Fruit fly (Drosophila melanogaster): ENCODE measurements around the gene Atg16.

Gene Atg16

dm6 chr3R:29876232-29876631 is 41.3 kb upstream of the Atg16 start:
- no peak for TF ChIP-seq br (GFP tag; optimal IDR thresholded peaks at IDR 0.05)
- TF ChIP-seq woc (GFP tag; optimal IDR thresholded peaks at IDR 0.05), result no peak
- no peak for TF ChIP-seq foxo (GFP tag; optimal IDR thresholded peaks at IDR 0.05)
- peak; percentile 60 to 78 for TF ChIP-seq dl (GFP tag; optimal IDR thresholded peaks at IDR 0.05; ENCODE audit: insufficient read depth in 1 of 2, partially characterized antibody in 2 of 2)
- peak; percentile 84 for TF ChIP-seq Dif (GFP tag; optimal IDR thresholded peaks at IDR 0.05; ENCODE audit: partially characterized antibody)

DNA sequence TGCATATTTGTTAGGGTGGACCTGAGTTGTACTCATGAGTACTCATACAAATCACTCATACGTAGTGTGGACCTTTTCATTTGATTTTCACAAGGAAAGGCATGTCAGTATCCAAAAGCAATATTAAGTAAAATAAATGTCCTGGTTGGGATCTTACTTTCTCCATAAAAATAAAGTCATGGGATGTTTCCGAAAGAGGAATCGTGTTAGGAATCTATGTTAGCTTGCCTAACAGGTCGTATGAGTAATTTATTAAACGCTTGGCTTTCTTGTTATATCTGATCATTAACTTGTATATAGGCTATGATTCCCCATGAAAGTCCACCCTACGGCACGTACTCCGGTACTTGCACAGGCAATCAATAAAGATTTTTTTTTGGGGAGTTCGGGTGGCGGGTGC is 40.9 kb upstream of the Atg16 start:
- peak; percentile 53 for TF ChIP-seq ey (GFP tag; optimal IDR thresholded peaks at IDR 0.05)
- TF ChIP-seq OdsH (GFP tag; optimal IDR thresholded peaks at IDR 0.05), result peak; percentile 12
- TF ChIP-seq Hnf4 (GFP tag; optimal IDR thresholded peaks at IDR 0.05), result peak; percentile 39
- peak; percentile 42 for TF ChIP-seq HLH106 (tag; optimal IDR thresholded peaks at IDR 0.05)
- peak; percentile 54 for TF ChIP-seq br (GFP tag; optimal IDR thresholded peaks at IDR 0.05)
- TF ChIP-seq rgr (GFP tag; optimal IDR thresholded peaks at IDR 0.05), result peak; percentile 38
- TF ChIP-seq Rel (GFP tag; optimal IDR thresholded peaks at IDR 0.05), result no peak
- TF ChIP-seq Rel (tag; optimal IDR thresholded peaks at IDR 0.05), result no peak
- no peak for TF ChIP-seq Abd-B (GFP tag; optimal IDR thresholded peaks at IDR 0.05)
- TF ChIP-seq woc (GFP tag; optimal IDR thresholded peaks at IDR 0.05), result no peak
- TF ChIP-seq dsf (GFP tag; optimal IDR thresholded peaks at IDR 0.05; ENCODE audit: borderline replicate concordance), result no peak
- peak in 1 of 2 experiments; percentile 65 for TF ChIP-seq foxo (GFP tag; optimal IDR thresholded peaks at IDR 0.05)
- TF ChIP-seq Sp1 (GFP tag; optimal IDR thresholded peaks at IDR 0.05), result peak; percentile 42
- TF ChIP-seq Mio (GFP tag; optimal IDR thresholded peaks at IDR 0.05), result no peak
- TF ChIP-seq usp (GFP tag; optimal IDR thresholded peaks at IDR 0.05), result no peak
- TF ChIP-seq GATAd (GFP tag; optimal IDR thresholded peaks at IDR 0.05), result no peak
- TF ChIP-seq h (GFP tag; optimal IDR thresholded peaks at IDR 0.05), result peak; percentile 44
- no peak for TF ChIP-seq pan (optimal IDR thresholded peaks at IDR 0.05)
- peak; percentile 57 for TF ChIP-seq fru (GFP tag; optimal IDR thresholded peaks at IDR 0.05)

- TF ChIP-seq OdsH (GFP tag; optimal IDR thresholded peaks at IDR 0.05) (no peak), N (GFP tag; optimal IDR thresholded peaks at IDR 0.05) (no peak), jim (GFP tag; optimal IDR thresholded peaks at IDR 0.05) (no peak), rgr (GFP tag; optimal IDR thresholded peaks at IDR 0.05) (no peak)
Measured at dm6 chr3R:29869350-29869688, 34.4 kb upstream of the Atg16 start, which contains the start of gene CG34133. Gene CG34133 (plus strand): TSS chr3R:29869365.

DNA sequence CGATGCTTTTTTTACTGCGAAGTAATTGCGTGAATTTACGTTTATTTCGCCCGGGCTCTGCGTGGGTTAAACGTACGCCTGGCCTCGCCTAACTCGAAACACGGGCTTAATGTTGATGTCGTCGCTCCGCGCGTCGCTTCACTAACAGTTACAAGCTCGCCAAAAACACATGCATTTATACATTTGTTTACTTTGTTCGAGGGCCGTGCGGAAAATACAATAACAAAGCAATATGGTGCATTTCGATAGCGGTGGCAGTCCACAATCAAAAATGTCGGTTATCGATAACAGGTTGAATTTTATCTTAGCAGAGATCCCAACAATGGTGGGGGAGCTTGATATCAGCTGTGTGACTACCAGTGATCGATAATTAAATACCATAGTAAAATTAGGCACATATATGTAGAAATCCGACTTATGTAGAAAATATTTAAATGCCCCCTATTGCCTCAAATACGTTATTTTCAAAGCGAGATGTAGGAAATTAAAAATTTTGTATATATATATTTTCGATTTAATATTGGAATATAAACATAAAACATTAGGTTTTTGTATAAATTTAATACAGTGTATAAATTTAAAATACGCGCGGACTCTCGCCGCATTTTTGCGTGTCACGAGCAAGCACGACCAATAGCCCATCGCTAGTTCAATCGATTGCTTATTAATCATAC is 33.9 kb upstream of the Atg16 start, which contains the start of gene Zip99C:
Zip99C (minus strand) TSS at position 220 of the 674 bp plus-strand sequence.
- peak; percentile 6 for TF ChIP-seq Dif (GFP tag; optimal IDR thresholded peaks at IDR 0.05; ENCODE audit: partially characterized antibody)
- TF ChIP-seq Hnf4 (GFP tag; optimal IDR thresholded peaks at IDR 0.05), result peak; percentile 51
- no peak for TF ChIP-seq br (GFP tag; optimal IDR thresholded peaks at IDR 0.05)
- TF ChIP-seq usp (GFP tag; optimal IDR thresholded peaks at IDR 0.05), result no peak
- peak; percentile 41 for TF ChIP-seq HLH106 (tag; optimal IDR thresholded peaks at IDR 0.05)
- no peak for TF ChIP-seq pan (optimal IDR thresholded peaks at IDR 0.05)
- no peak for TF ChIP-seq lola (GFP tag; optimal IDR thresholded peaks at IDR 0.05)
- no peak for TF ChIP-seq Vsx2 (GFP tag; optimal IDR thresholded peaks at IDR 0.05; ENCODE audit: partially characterized antibody)
- peak; percentile 62 for TF ChIP-seq sage (GFP tag; optimal IDR thresholded peaks at IDR 0.05)
- peak; percentile 89 for TF ChIP-seq Jra (GFP tag; optimal IDR thresholded peaks at IDR 0.05)
- peak; percentile 34 for TF ChIP-seq fru (GFP tag; optimal IDR thresholded peaks at IDR 0.05)
- TF ChIP-seq sv (GFP tag; optimal IDR thresholded peaks at IDR 0.05), result peak; percentile 27
- peak; percentile 32 for TF ChIP-seq psq (GFP tag; optimal IDR thresholded peaks at IDR 0.05)
- TF ChIP-seq CG9705 (GFP tag; optimal IDR thresholded peaks at IDR 0.05), result peak; percentile 26
- no peak for TF ChIP-seq dmrt93B (GFP tag; optimal IDR thresholded peaks at IDR 0.05)
- TF ChIP-seq dsf (GFP tag; optimal IDR thresholded peaks at IDR 0.05; ENCODE audit: borderline replicate concordance), result peak; percentile 67
- no peak for TF ChIP-seq Mio (GFP tag; optimal IDR thresholded peaks at IDR 0.05)
- TF ChIP-seq ey (GFP tag; optimal IDR thresholded peaks at IDR 0.05), result no peak
- no peak for TF ChIP-seq Dfd (GFP tag; optimal IDR thresholded peaks at IDR 0.05)
- TF ChIP-seq Hr83 (GFP tag; optimal IDR thresholded peaks at IDR 0.05; ENCODE audit: poor library complexity, severe bottlenecking), result peak; percentile 58
- TF ChIP-seq GATAd (GFP tag; optimal IDR thresholded peaks at IDR 0.05), result peak; percentile 13
- TF ChIP-seq brk (GFP tag; optimal IDR thresholded peaks at IDR 0.05), result peak; percentile 86
- TF ChIP-seq Abd-B (GFP tag; optimal IDR thresholded peaks at IDR 0.05), result no peak
- peak in 1 of 2 experiments; percentile 58 for TF ChIP-seq foxo (GFP tag; optimal IDR thresholded peaks at IDR 0.05)
- no peak for TF ChIP-seq Hr78 (GFP tag; optimal IDR thresholded peaks at IDR 0.05)
- peak; percentile 32 for TF ChIP-seq woc (GFP tag; optimal IDR thresholded peaks at IDR 0.05)
- peak; percentile 31 for TF ChIP-seq h (GFP tag; optimal IDR thresholded peaks at IDR 0.05)
- no peak for TF ChIP-seq Rel (GFP tag; optimal IDR thresholded peaks at IDR 0.05)
- peak; percentile 74 for TF ChIP-seq Rel (tag; optimal IDR thresholded peaks at IDR 0.05)
- no peak for TF ChIP-seq tai (GFP tag; optimal IDR thresholded peaks at IDR 0.05)
- TF ChIP-seq OdsH (GFP tag; optimal IDR thresholded peaks at IDR 0.05), result peak; percentile 45
- no peak for TF ChIP-seq CG32264 (GFP tag; optimal IDR thresholded peaks at IDR 0.05)
- peak; percentile 25 for TF ChIP-seq Sp1 (GFP tag; optimal IDR thresholded peaks at IDR 0.05)
- no peak for TF ChIP-seq dl (GFP tag; optimal IDR thresholded peaks at IDR 0.05; ENCODE audit: insufficient read depth in 1 of 2, partially characterized antibody in 2 of 2)
- TF ChIP-seq jim (GFP tag; optimal IDR thresholded peaks at IDR 0.05), result no peak
- TF ChIP-seq Myc (optimal IDR thresholded peaks at IDR 0.05), result no peak
